Fruit fly (Drosophila melanogaster) whole organism, wandering third instar larva: ENCODE results near the gene kra.

Experiments
- Abd-B ChIP-seq: fragments of >200 bp; optimal IDR thresholded peaks from 2 replicates; lab custom pipeline; 2017; ENCODE audit warnings: missing biosample characterization, missing genetic modification characterization
- CG9705 ChIP-seq: fragments of 200-800 bp; sonication (Bioruptor generic); optimal IDR thresholded peaks from 2 replicates; lab custom pipeline; 2018; ENCODE audit warnings: missing biosample characterization, mild to moderate bottlenecking, missing genetic modification characterization
- Dfd ChIP-seq: fragments of >200 bp; optimal IDR thresholded peaks from 2 replicates; lab custom pipeline; 2017; ENCODE audit warnings: missing biosample characterization, missing genetic modification characterization
- Dif ChIP-seq: fragments of 200-275, 200-300 bp; sonication (Bioruptor generic); optimal IDR thresholded peaks from 2 replicates; lab custom pipeline; 2018; ENCODE audit warnings: missing biosample characterization, missing genetic modification characterization; ENCODE audit not compliant: partially characterized antibody
- GATAd ChIP-seq: sonication (Bioruptor generic); optimal IDR thresholded peaks from 2 replicates; lab custom pipeline; 2016; ENCODE audit warnings: missing biosample characterization, missing genetic modification characterization
- HLH106 ChIP-seq: fragments of 200-800 bp; optimal IDR thresholded peaks from 3 replicates; lab custom pipeline; 2019; ENCODE audit warnings: missing biosample characterization, mild to moderate bottlenecking, missing genetic modification characterization, moderate library complexity
- Hnf4 ChIP-seq: fragments of 200-800 bp; sonication (Bioruptor generic); optimal IDR thresholded peaks from 2 replicates; lab custom pipeline; 2016; ENCODE audit warnings: missing biosample characterization, mild to moderate bottlenecking, missing genetic modification characterization
- Hr78 ChIP-seq: fragments of >200 bp; optimal IDR thresholded peaks from 2 replicates; lab custom pipeline; 2017; ENCODE audit warnings: missing biosample characterization, missing genetic modification characterization
- Hr83 ChIP-seq: fragments of 200-300 bp; sonication (Bioruptor generic); optimal IDR thresholded peaks from 2 replicates; lab custom pipeline; 2016; ENCODE audit warnings: missing biosample characterization, mild to moderate bottlenecking, missing genetic modification characterization, moderate library complexity; ENCODE audit not compliant: poor library complexity, severe bottlenecking
- Jra ChIP-seq: sonication (Bioruptor generic); optimal IDR thresholded peaks from 2 replicates; lab custom pipeline; 2016; ENCODE audit warnings: missing biosample characterization, missing genetic modification characterization
- Mio ChIP-seq: sonication (Bioruptor generic); optimal IDR thresholded peaks from 2 replicates; lab custom pipeline; 2016; ENCODE audit warnings: missing biosample characterization, missing genetic modification characterization
- Myc ChIP-seq: fragments of >200 bp; optimal IDR thresholded peaks from 2 replicates; lab custom pipeline; 2017
- N ChIP-seq: fragments of >200 bp; optimal IDR thresholded peaks from 2 replicates; lab custom pipeline; 2018; ENCODE audit warnings: missing biosample characterization, missing external identifiers, missing genetic modification characterization
- OdsH ChIP-seq: fragments of 200-800 bp; sonication (Bioruptor generic); optimal IDR thresholded peaks from 2 replicates; lab custom pipeline; 2016; ENCODE audit warnings: missing biosample characterization, mild to moderate bottlenecking, missing genetic modification characterization
- Rel ChIP-seq, 2 experiments: fragments of 200-800 bp; sonication (Bioruptor generic) in 1 of 2; optimal IDR thresholded peaks; 2 replicates in 1 of 2; 3 replicates in 1 of 2; lab custom pipeline; 2016 to 2019; ENCODE audit warnings: mild to moderate bottlenecking in 2 of 2, missing biosample characterization in 2 of 2, missing genetic modification characterization in 2 of 2, moderate library complexity in 1 of 2
- Sp1 ChIP-seq: fragments of 200-800 bp; sonication (Bioruptor generic); optimal IDR thresholded peaks from 3 replicates; lab custom pipeline; 2019; ENCODE audit warnings: missing biosample characterization, mild to moderate bottlenecking, missing genetic modification characterization, moderate library complexity
- Vsx2 ChIP-seq: fragments of 200-300, 225-300 bp; sonication (Bioruptor generic); optimal IDR thresholded peaks from 2 replicates; lab custom pipeline; 2018; ENCODE audit warnings: missing biosample characterization, missing genetic modification characterization; ENCODE audit not compliant: partially characterized antibody
- br ChIP-seq: fragments of 200-800 bp; sonication (Bioruptor generic); optimal IDR thresholded peaks from 2 replicates; lab custom pipeline; 2016; ENCODE audit warnings: missing biosample characterization, missing genetic modification characterization
- brk ChIP-seq: fragments of 200-800 bp; sonication (Bioruptor generic); optimal IDR thresholded peaks from 2 replicates; lab custom pipeline; 2016; ENCODE audit warnings: missing biosample characterization, mild to moderate bottlenecking, missing genetic modification characterization
- dl ChIP-seq, 2 experiments: fragments of 175-275, 200-275 bp in 1 of 2; fragments of 200-275 bp in 1 of 2; sonication (Bioruptor generic); optimal IDR thresholded peaks; lab custom pipeline; 2018; ENCODE audit warnings: mild to moderate bottlenecking in 2 of 2, missing biosample characterization in 2 of 2, missing genetic modification characterization in 2 of 2, moderate library complexity in 2 of 2; ENCODE audit not compliant: partially characterized antibody in 2 of 2, insufficient read depth in 1 of 2
- dmrt93B ChIP-seq: fragments of 200-800 bp; sonication (Bioruptor generic); optimal IDR thresholded peaks from 2 replicates; lab custom pipeline; 2018; ENCODE audit warnings: missing biosample characterization, mild to moderate bottlenecking, missing genetic modification characterization
- dsf ChIP-seq: sonication (Bioruptor generic); optimal IDR thresholded peaks from 2 replicates; lab custom pipeline; 2016; ENCODE audit warnings: missing biosample characterization, missing genetic modification characterization, borderline replicate concordance
- ey ChIP-seq: fragments of 200-800 bp; sonication (Bioruptor generic); optimal IDR thresholded peaks from 2 replicates; lab custom pipeline; 2016; ENCODE audit warnings: missing biosample characterization, missing genetic modification characterization
- foxo ChIP-seq, 2 experiments: fragments of 200-800 bp; sonication (Bioruptor generic); optimal IDR thresholded peaks; 2 replicates in 1 of 2; 3 replicates in 1 of 2; lab custom pipeline; 2016 to 2017; ENCODE audit warnings: missing biosample characterization in 2 of 2, missing genetic modification characterization in 2 of 2
- fru ChIP-seq: fragments of 200-800 bp; sonication (Bioruptor generic); optimal IDR thresholded peaks from 3 replicates; lab custom pipeline; 2016; ENCODE audit warnings: missing biosample characterization, mild to moderate bottlenecking, missing genetic modification characterization
- h ChIP-seq: fragments of 200-800 bp; sonication (Bioruptor generic); optimal IDR thresholded peaks from 3 replicates; lab custom pipeline; 2016; ENCODE audit warnings: missing biosample characterization, mild to moderate bottlenecking, missing genetic modification characterization
- jim ChIP-seq: fragments of 175-275, 200-325 bp; sonication (Bioruptor generic); optimal IDR thresholded peaks from 2 replicates; lab custom pipeline; 2016; ENCODE audit warnings: missing biosample characterization, mild to moderate bottlenecking, missing genetic modification characterization
- lola ChIP-seq: fragments of >200 bp; optimal IDR thresholded peaks from 2 replicates; lab custom pipeline; 2017; ENCODE audit warnings: missing biosample characterization, missing genetic modification characterization
- pan ChIP-seq: fragments of >200 bp; optimal IDR thresholded peaks from 2 replicates; lab custom pipeline; 2017
- psq ChIP-seq: fragments of 200-800 bp; sonication (Bioruptor generic); optimal IDR thresholded peaks from 3 replicates; lab custom pipeline; 2017; ENCODE audit warnings: missing biosample characterization, mild to moderate bottlenecking, missing genetic modification characterization, moderate library complexity
- rgr ChIP-seq: fragments of 200-800 bp; sonication (Bioruptor generic); optimal IDR thresholded peaks from 3 replicates; lab custom pipeline; 2016; ENCODE audit warnings: missing biosample characterization, mild to moderate bottlenecking, missing genetic modification characterization
- sage ChIP-seq: fragments of 200-800 bp; sonication (Bioruptor generic); optimal IDR thresholded peaks from 2 replicates; lab custom pipeline; 2016; ENCODE audit warnings: missing biosample characterization, mild to moderate bottlenecking, missing genetic modification characterization
- sv ChIP-seq: fragments of 200-800 bp; sonication (Bioruptor generic); optimal IDR thresholded peaks from 3 replicates; lab custom pipeline; 2016; ENCODE audit warnings: missing biosample characterization, missing genetic modification characterization
- tai ChIP-seq: sonication (Bioruptor generic); optimal IDR thresholded peaks from 2 replicates; lab custom pipeline; 2016; ENCODE audit warnings: missing biosample characterization, missing genetic modification characterization
- woc ChIP-seq: sonication (Bioruptor generic); optimal IDR thresholded peaks from 2 replicates; lab custom pipeline; 2016; ENCODE audit warnings: missing biosample characterization, mild to moderate bottlenecking, missing genetic modification characterization

Gene kra

DNA sequence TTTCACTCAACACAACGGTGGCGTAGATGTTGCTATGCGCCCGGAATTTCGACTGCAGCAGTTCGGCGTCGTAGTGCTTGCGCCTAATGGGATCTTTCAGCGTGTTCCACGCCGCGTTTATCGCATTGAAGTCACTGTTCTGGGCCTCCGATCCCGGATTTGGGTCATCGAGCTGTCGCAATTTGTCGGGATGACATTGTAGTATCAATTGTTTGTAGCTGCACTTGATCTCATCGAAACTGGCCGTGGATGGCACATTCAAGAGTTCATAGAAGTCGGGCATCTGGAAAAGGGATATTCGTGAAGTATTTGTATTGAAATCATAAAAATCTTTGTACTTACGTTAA lies 21.4 kb upstream of the kra start:
- TF ChIP-seq dl (GFP tag; optimal IDR thresholded peaks at IDR 0.05; lab: Kevin White, UChicago; ENCODE audit: insufficient read depth in 1 of 2, partially characterized antibody in 2 of 2): no peak
- no peak for TF ChIP-seq h (GFP tag; lab: Kevin White, UChicago)
- TF ChIP-seq rgr (GFP tag; lab: Kevin White, UChicago): no peak
- no peak for TF ChIP-seq Dfd (GFP tag; lab: Kevin White, UChicago)
- TF ChIP-seq brk (GFP tag; lab: Kevin White, UChicago): no peak
- no peak for TF ChIP-seq psq
- TF ChIP-seq woc (GFP tag; lab: Kevin White, UChicago): no peak

dm6 chr3R:5621714-5622405 lies 20.9 kb upstream of the kra start:
- no peak for TF ChIP-seq jim (GFP tag; lab: Kevin White, UChicago)
- no peak for TF ChIP-seq Rel (GFP tag; optimal IDR thresholded peaks at IDR 0.05; lab: Kevin White, UChicago)
- peak; percentile 15 for TF ChIP-seq Rel (tag; optimal IDR thresholded peaks at IDR 0.05; lab: Kevin White, UChicago)
- TF ChIP-seq brk (GFP tag; lab: Kevin White, UChicago): no peak

- TF ChIP-seq psq (peak; percentile 58), woc (GFP tag; lab: Kevin White, UChicago) (peak; percentile 32), rgr (GFP tag; lab: Kevin White, UChicago) (peak; percentile 72), h (GFP tag; lab: Kevin White, UChicago) (peak; percentile 71), HLH106 (tag; lab: Kevin White, UChicago) (peak; percentile 38), Abd-B (GFP tag; lab: Kevin White, UChicago) (no peak), ey (peak; percentile 67), br (GFP tag; lab: Kevin White, UChicago) (peak; percentile 8), tai (GFP tag; lab: Kevin White, UChicago) (no peak), lola (GFP tag; lab: Kevin White, UChicago) (no peak), jim (GFP tag; lab: Kevin White, UChicago) (no peak), OdsH (GFP tag; lab: Kevin White, UChicago) (peak; percentile 59), Hnf4 (peak; percentile 22), dsf (GFP tag; lab: Kevin White, UChicago) (no peak), Dif (GFP tag; lab: Kevin White, UChicago) (no peak), sv (GFP tag; lab: Kevin White, UChicago) (peak; percentile 60), Hr83 (GFP tag; lab: Kevin White, UChicago) (peak; percentile 60), Jra (GFP tag; lab: Kevin White, UChicago) (no peak), Vsx2 (GFP tag; lab: Kevin White, UChicago) (no peak), Mio (peak; percentile 3), Sp1 (GFP tag; lab: Kevin White, UChicago) (peak; percentile 50), fru (GFP tag; lab: Kevin White, UChicago) (peak; percentile 67), dmrt93B (GFP tag; lab: Kevin White, UChicago) (peak; percentile 41), Myc (lab: Kevin White, UChicago) (no peak), foxo (GFP tag; optimal IDR thresholded peaks at IDR 0.05; lab: Kevin White, UChicago) (peak in 1 of 2 experiments; percentile 68)
Measured at dm6 chr3R:5620387-5620956, 19.5 kb upstream of the kra start.

dm6 chr3R:5617923-5618623 lies 17.1 kb upstream of the kra start:
- TF ChIP-seq Dfd (GFP tag; lab: Kevin White, UChicago): no peak
- no peak for TF ChIP-seq Myc (lab: Kevin White, UChicago)
- TF ChIP-seq tai (GFP tag; lab: Kevin White, UChicago): no peak
- TF ChIP-seq foxo (GFP tag; optimal IDR thresholded peaks at IDR 0.05; lab: Kevin White, UChicago): peak in 1 of 2 experiments; percentile 23
- TF ChIP-seq GATAd (GFP tag; lab: Kevin White, UChicago): no peak
- no peak for TF ChIP-seq dl (GFP tag; optimal IDR thresholded peaks at IDR 0.05; lab: Kevin White, UChicago; ENCODE audit: insufficient read depth in 1 of 2, partially characterized antibody in 2 of 2)
- no peak for TF ChIP-seq Sp1 (GFP tag; lab: Kevin White, UChicago)
- peak; percentile 12 for TF ChIP-seq fru (GFP tag; lab: Kevin White, UChicago)
- no peak for TF ChIP-seq Rel (GFP tag; optimal IDR thresholded peaks at IDR 0.05; lab: Kevin White, UChicago)
- TF ChIP-seq Rel (tag; optimal IDR thresholded peaks at IDR 0.05; lab: Kevin White, UChicago): peak; percentile 87
- no peak for TF ChIP-seq Hr78 (GFP tag; lab: Kevin White, UChicago)
- no peak for TF ChIP-seq brk (GFP tag; lab: Kevin White, UChicago)
- TF ChIP-seq Hnf4: no peak
- no peak for TF ChIP-seq h (GFP tag; lab: Kevin White, UChicago)
- TF ChIP-seq Jra (GFP tag; lab: Kevin White, UChicago): no peak
- no peak for TF ChIP-seq N (GFP tag; lab: Kevin White, UChicago)
- no peak for TF ChIP-seq pan (lab: Kevin White, UChicago)
- peak; percentile 6 for TF ChIP-seq HLH106 (tag; lab: Kevin White, UChicago)
- TF ChIP-seq dmrt93B (GFP tag; lab: Kevin White, UChicago): no peak
- no peak for TF ChIP-seq woc (GFP tag; lab: Kevin White, UChicago)
- TF ChIP-seq CG9705 (GFP tag; lab: Kevin White, UChicago): no peak
- TF ChIP-seq sage: no peak
- no peak for TF ChIP-seq Hr83 (GFP tag; lab: Kevin White, UChicago)
- TF ChIP-seq ey: peak; percentile 18
- TF ChIP-seq jim (GFP tag; lab: Kevin White, UChicago): no peak
- no peak for TF ChIP-seq dsf (GFP tag; lab: Kevin White, UChicago)
- TF ChIP-seq, all 38 proteins: peak for 5
